Fruit fly (Drosophila melanogaster) whole organism, embryonic: ENCODE data around the gene TwdlW.

Source experiments
- CG14050 ChIP-seq: fragments of 200-800 bp; sonication (Bioruptor generic); IDR thresholded peaks from 3 replicates; pipeline ENCODE4 v1.3.6; 2022; ENCODE audit warnings: missing biosample characterization, missing genetic modification characterization
- CG14667 ChIP-seq: fragments of 200-800 bp; sonication (Bioruptor generic); IDR thresholded peaks from 2 replicates; pipeline ENCODE4 v1.3.6; 2022; ENCODE audit warnings: missing biosample characterization, missing genetic modification characterization
- CG18599 ChIP-seq: fragments of 200-800 bp; sonication (Bioruptor generic); optimal IDR thresholded peaks from 3 replicates; lab custom pipeline; 2017; ENCODE audit warnings: missing biosample characterization, missing genetic modification characterization, mild to moderate bottlenecking, moderate library complexity, missing genetic modification reagents
- CG2199 ChIP-seq: fragments of 200-800 bp; sonication (Bioruptor generic); IDR thresholded peaks from 3 replicates; pipeline ENCODE4 v1.3.6; 2022; ENCODE audit warnings: missing biosample characterization, missing genetic modification characterization
- CG30403 ChIP-seq: fragments of 200-800 bp; sonication (Bioruptor generic); optimal IDR thresholded peaks from 3 replicates; lab custom pipeline; 2016; ENCODE audit warnings: missing biosample characterization, missing genetic modification characterization
- CG3065 ChIP-seq: fragments of 200-800 bp; sonication (Bioruptor generic); optimal IDR thresholded peaks from 2 replicates; lab custom pipeline; 2016; ENCODE audit warnings: missing biosample characterization, missing genetic modification characterization
- CG4854 ChIP-seq: fragments of 200-800 bp; sonication (Bioruptor generic); optimal IDR thresholded peaks from 2 replicates; lab custom pipeline; 2016; ENCODE audit warnings: missing biosample characterization, missing genetic modification characterization, inconsistent platforms
- CG7928 ChIP-seq: fragments of 200-800 bp; sonication (Bioruptor generic); optimal IDR thresholded peaks from 2 replicates; lab custom pipeline; 2017; ENCODE audit warnings: missing biosample characterization, mild to moderate bottlenecking, missing genetic modification characterization
- CG7987 ChIP-seq: fragments of 200-800 bp; sonication (Bioruptor generic); optimal IDR thresholded peaks from 2 replicates; lab custom pipeline; 2018; ENCODE audit warnings: missing biosample characterization, mild to moderate bottlenecking, missing genetic modification characterization, moderate library complexity
- CG8290 ChIP-seq, 3 experiments: fragments of 200-800 bp; sonication (Bioruptor generic); optimal IDR thresholded peaks; 2 replicates each; lab custom pipeline; 2016 to 2019; ENCODE audit warnings: missing biosample characterization in 3 of 3, missing genetic modification characterization in 3 of 3, mild to moderate bottlenecking in 2 of 3, moderate library complexity in 1 of 3
- CrebB ChIP-seq: fragments of 200-800 bp; sonication (Bioruptor generic); optimal IDR thresholded peaks from 3 replicates; lab custom pipeline; 2018; ENCODE audit warnings: missing biosample characterization, mild to moderate bottlenecking, missing genetic modification characterization
- Dref ChIP-seq: fragments of 200-800 bp; sonication (Bioruptor generic); IDR thresholded peaks from 2 replicates; pipeline ENCODE4 v1.3.6; 2022; ENCODE audit warnings: missing biosample characterization, missing genetic modification characterization
- Drgx ChIP-seq: fragments of 200-800 bp; sonication (Bioruptor generic); IDR thresholded peaks from 2 replicates; pipeline ENCODE4 v1.3.6; 2022; ENCODE audit warnings: missing biosample characterization, missing genetic modification characterization
- Elba2 ChIP-seq: fragments of 200-800 bp; sonication (Bioruptor generic); optimal IDR thresholded peaks from 3 replicates; lab custom pipeline; 2016; ENCODE audit warnings: missing biosample characterization, missing genetic modification characterization
- Hey ChIP-seq: fragments of 200-800 bp; sonication (Bioruptor generic); optimal IDR thresholded peaks from 3 replicates; lab custom pipeline; 2018; ENCODE audit warnings: missing biosample characterization, mild to moderate bottlenecking, missing genetic modification characterization
- Kr ChIP-seq: fragments of 200-800 bp; sonication (Bioruptor generic); optimal IDR thresholded peaks from 2 replicates; lab custom pipeline; 2017; ENCODE audit warnings: missing biosample characterization, mild to moderate bottlenecking, missing genetic modification characterization
- Lhr ChIP-seq: fragments of 200-800 bp; sonication (Bioruptor generic); optimal IDR thresholded peaks from 3 replicates; lab custom pipeline; 2017; ENCODE audit warnings: mild to moderate bottlenecking, missing biosample characterization, missing genetic modification reagents, missing genetic modification characterization
- Lpt ChIP-seq: fragments of >200 bp; optimal IDR thresholded peaks from 2 replicates; lab custom pipeline; 2018; ENCODE audit warnings: missing biosample characterization, missing genetic modification characterization
- Sry-δ ChIP-seq: fragments of 200-800 bp; sonication (Bioruptor generic); optimal IDR thresholded peaks from 2 replicates; lab custom pipeline; 2016; ENCODE audit warnings: missing biosample characterization, missing genetic modification characterization
- Usf ChIP-seq: fragments of 200-800 bp; sonication (Bioruptor generic); optimal IDR thresholded peaks from 2 replicates; lab custom pipeline; 2017; ENCODE audit warnings: missing genotype, missing biosample characterization, missing genetic modification characterization
- cato ChIP-seq: fragments of 200-800 bp; sonication (Bioruptor generic); optimal IDR thresholded peaks from 2 replicates; lab custom pipeline; 2016; ENCODE audit warnings: missing biosample characterization, missing genetic modification characterization, borderline replicate concordance
- chn ChIP-seq: fragments of 200-800 bp; sonication (Bioruptor generic); optimal IDR thresholded peaks from 2 replicates; lab custom pipeline; 2016; ENCODE audit warnings: missing biosample characterization, missing genetic modification characterization
- exex ChIP-seq: fragments of 200-800 bp; sonication (Bioruptor generic); optimal IDR thresholded peaks from 4 replicates; lab custom pipeline; 2018; ENCODE audit warnings: missing biosample characterization, mild to moderate bottlenecking, missing genetic modification characterization, moderate library complexity
- grn ChIP-seq: fragments of 200-800 bp; sonication (Bioruptor generic); optimal IDR thresholded peaks from 3 replicates; lab custom pipeline; 2017; ENCODE audit warnings: missing biosample characterization, missing genetic modification characterization
- hb ChIP-seq: fragments of 200-800 bp; sonication (Bioruptor generic); IDR thresholded peaks from 3 replicates; pipeline ENCODE4 v1.3.6; 2022; ENCODE audit warnings: missing biosample characterization, missing genetic modification characterization; ENCODE audit not compliant: partially characterized antibody
- hth ChIP-seq: fragments of >200 bp; optimal IDR thresholded peaks from 2 replicates; lab custom pipeline; 2017; ENCODE audit warnings: inconsistent platforms
- kni ChIP-seq: fragments of 200-800 bp; sonication (Bioruptor generic); optimal IDR thresholded peaks from 3 replicates; lab custom pipeline; 2017; ENCODE audit warnings: mild to moderate bottlenecking, missing biosample characterization, missing genetic modification reagents, missing genetic modification characterization
- lilli ChIP-seq: fragments of 200-800 bp; sonication (Bioruptor generic); optimal IDR thresholded peaks from 3 replicates; lab custom pipeline; 2016; ENCODE audit warnings: missing biosample characterization, missing genetic modification characterization
- org-1 ChIP-seq: fragments of 200-800 bp; sonication (Bioruptor generic); optimal IDR thresholded peaks from 2 replicates; lab custom pipeline; 2017; ENCODE audit warnings: missing biosample characterization, missing genetic modification characterization
- pan ChIP-seq, 4 experiments: fragments of >200 bp in 3 of 4; fragments of 200-800 bp in 1 of 4; sonication (Bioruptor generic) in 1 of 4; optimal IDR thresholded peaks in 3 of 4; IDR thresholded peaks in 1 of 4; 2 replicates each; pipeline versions ENCODE4 v1.3.6 to Lab custom; 2017 to 2022; ENCODE audit warnings: missing biosample characterization in 2 of 4, missing genetic modification characterization in 2 of 4, mixed read lengths in 1 of 4
- sug ChIP-seq: fragments of 200-800 bp; optimal IDR thresholded peaks from 2 replicates; lab custom pipeline; 2019; ENCODE audit warnings: missing biosample characterization, mild to moderate bottlenecking, missing genetic modification characterization, moderate library complexity
- tx ChIP-seq: fragments of 200-800 bp; sonication (Bioruptor generic); optimal IDR thresholded peaks from 2 replicates; lab custom pipeline; 2016; ENCODE audit warnings: missing biosample characterization, missing genetic modification characterization
- vfl ChIP-seq: fragments of 200-800 bp; sonication (Bioruptor generic); optimal IDR thresholded peaks from 2 replicates; lab custom pipeline; 2016; ENCODE audit warnings: missing biosample characterization, missing genetic modification characterization

Gene TwdlW

dm6 chr3R:17135747-17136146, 6.5 kb downstream of the TwdlW start, which contains the start of gene CG5246:
Gene CG5246 (plus strand): TSS chr3R:17136111.
- TF ChIP-seq Hey (tag; lab: Kevin White, UChicago), result peak; percentile 23
- TF ChIP-seq Lhr (GFP tag; lab: Kevin White, UChicago), result no peak
- TF ChIP-seq CG7928 (GFP tag; lab: Kevin White, UChicago), result no peak
- TF ChIP-seq cato (GFP tag; lab: Kevin White, UChicago), result no peak
- no peak for TF ChIP-seq CG18599
- TF ChIP-seq CG30403 (GFP tag; lab: Kevin White, UChicago), result no peak
- no peak for TF ChIP-seq Lpt
- TF ChIP-seq hth, result no peak
- no peak for TF ChIP-seq org-1 (GFP tag; lab: Kevin White, UChicago)
- peak; percentile 72 for TF ChIP-seq exex (tag; lab: Kevin White, UChicago)
- TF ChIP-seq CG2199 (GFP tag; lab: Robert Waterston, UW), result no peak
- no peak for TF ChIP-seq lilli (GFP tag; lab: Kevin White, UChicago)
- peak; percentile 38 for TF ChIP-seq grn (GFP tag; lab: Kevin White, UChicago)
- TF ChIP-seq sug (tag; lab: Kevin White, UChicago), result peak; percentile 27
- no peak for TF ChIP-seq vfl (GFP tag; lab: Kevin White, UChicago)

- TF ChIP-seq Usf (GFP tag; lab: Kevin White, UChicago), result no peak
- TF ChIP-seq CG7987 (GFP tag; lab: Kevin White, UChicago), result no peak
- TF ChIP-seq CG14050 (GFP tag; lab: Robert Waterston, UW), result no peak
- no peak for TF ChIP-seq CG30403 (GFP tag; lab: Kevin White, UChicago)
- no peak for TF ChIP-seq hb (GFP tag; lab: Robert Waterston, UW)
- TF ChIP-seq Kr (GFP tag; lab: Kevin White, UChicago), result no peak
- no peak for TF ChIP-seq cato (GFP tag; lab: Kevin White, UChicago)
- TF ChIP-seq chn (GFP tag; lab: Kevin White, UChicago), result no peak
- TF ChIP-seq CG3065 (GFP tag; lab: Kevin White, UChicago), result no peak
- no peak for TF ChIP-seq pan (optimal IDR thresholded peaks at IDR 0.05; lab: Kevin White, UChicago)
- no peak for TF ChIP-seq pan (GFP tag; optimal IDR thresholded peaks at IDR 0.05 in 1 of 2, IDR thresholded peaks at IDR 0.05 in 1 of 2)
- TF ChIP-seq Sry-δ (GFP tag; lab: Kevin White, UChicago), result no peak
- TF ChIP-seq Drgx, result no peak
Observed at dm6 chr3R:17133897-17134296, 8.3 kb downstream of the TwdlW start, which contains the start of gene CG31267. Gene CG31267 (plus strand): TSS chr3R:17134197.

dm6 chr3R:17132098-17132712, 10.0 kb downstream of the TwdlW start, which contains the start of the genes CG4053 and CG31266:
Gene CG4053 (minus strand): TSS chr3R:17132198.
Gene CG31266 (plus strand): TSS chr3R:17132662.
- TF ChIP-seq Elba2, result peak; percentile 21
- TF ChIP-seq CrebB (tag; lab: Kevin White, UChicago), result no peak
- peak; percentile 52 for TF ChIP-seq sug (tag; lab: Kevin White, UChicago)

- TF ChIP-seq Dref (GFP tag; lab: Robert Waterston, UW) (no peak), CG14667 (no peak), tx (no peak), kni (GFP tag; lab: Kevin White, UChicago) (no peak), CG4854 (GFP tag; lab: Kevin White, UChicago) (no peak), CG8290 (GFP tag; optimal IDR thresholded peaks at IDR 0.05; lab: Kevin White, UChicago) (no peak), CG8290 (tag; optimal IDR thresholded peaks at IDR 0.05; lab: Kevin White, UChicago) (no peak)
- TF ChIP-seq, all 482 proteins: peak for 0
Observed at dm6 chr3R:17130326-17130725, 11.9 kb downstream of the TwdlW start, which contains the start of gene CG17475. Gene CG17475 (minus strand): TSS chr3R:17130426.
